Worm (Caenorhabditis elegans): ENCODE results near the gene pssy-1.

pssy-1 gene

ce11 chrX:9948528-9948927 lies 16.9 kb upstream of the pssy-1 start:
- no peak for TF ChIP-seq nhr-2 (tag; optimal IDR thresholded peaks at IDR 0.05)
- no peak for TF ChIP-seq ceh-83 (GFP tag; optimal IDR thresholded peaks at IDR 0.05)

DNA sequence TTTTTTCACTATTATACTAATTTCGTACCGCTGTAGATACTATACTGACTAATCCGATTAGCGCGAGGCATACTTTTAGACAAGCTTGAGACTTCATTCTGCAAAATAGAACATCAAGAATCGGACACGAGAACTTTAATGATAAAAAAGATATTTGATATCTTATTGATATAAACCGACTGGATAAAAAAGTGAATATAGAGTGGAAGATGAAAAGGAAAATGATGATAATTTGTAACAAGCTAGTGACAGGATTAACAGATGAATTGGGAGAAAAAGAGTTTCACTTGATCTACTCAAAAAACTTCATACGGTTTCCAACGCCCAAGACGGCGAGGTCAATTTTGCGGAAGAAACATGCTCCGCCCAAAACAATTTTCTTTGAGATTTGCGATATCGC lies 16.4 kb upstream of the pssy-1 start, which contains the start of gene nas-37:
nas-37 (minus strand) TSS at position 101 of the 400 bp plus-strand sequence.
- TF ChIP-seq elt-3 (tag; optimal IDR thresholded peaks at IDR 0.05) (no peak), nhr-12 (tag; optimal IDR thresholded peaks at IDR 0.05) (no peak), lin-32 (GFP tag; optimal IDR thresholded peaks at IDR 0.05) (no peak), M03D4.4 (tag; optimal IDR thresholded peaks at IDR 0.05) (no peak)

ce11 chrX:9954483-9955041 lies 10.8 kb upstream of the pssy-1 start, which contains the start of gene cysl-1:
Gene cysl-1 (minus strand): TSS chrX:9954533.
- no peak for TF ChIP-seq zip-8 (tag; optimal IDR thresholded peaks at IDR 0.05)
- peak; percentile 42 for TF ChIP-seq unc-62 (GFP tag; optimal IDR thresholded peaks at IDR 0.05)
- TF ChIP-seq nhr-12 (tag; optimal IDR thresholded peaks at IDR 0.05), result no peak
- no peak for TF ChIP-seq lsy-2 (tag; optimal IDR thresholded peaks at IDR 0.05)
- peak; percentile 51 for TF ChIP-seq unc-120 (tag; optimal IDR thresholded peaks at IDR 0.05; ENCODE audit: poor library complexity, severe bottlenecking)
- TF ChIP-seq elt-3 (tag; optimal IDR thresholded peaks at IDR 0.05), result no peak
- no peak for TF ChIP-seq ces-1 (GFP tag; optimal IDR thresholded peaks at IDR 0.05)
- no peak for TF ChIP-seq M03D4.4 (tag; optimal IDR thresholded peaks at IDR 0.05)
- no peak for TF ChIP-seq sem-2 (GFP tag; optimal IDR thresholded peaks at IDR 0.05)
- TF ChIP-seq lin-32 (GFP tag; optimal IDR thresholded peaks at IDR 0.05), result no peak
- TF ChIP-seq nhr-237 (tag; optimal IDR thresholded peaks at IDR 0.05), result no peak
- no peak for TF ChIP-seq drap-1 (GFP tag; optimal IDR thresholded peaks at IDR 0.05)
- TF ChIP-seq hlh-1 (tag; optimal IDR thresholded peaks at IDR 0.05), result peak; percentile 85
- TF ChIP-seq tbx-8 (GFP tag; optimal IDR thresholded peaks at IDR 0.05), result no peak
- TF ChIP-seq nhr-2 (tag; optimal IDR thresholded peaks at IDR 0.05), result no peak
- no peak for TF ChIP-seq ceh-39 (tag; optimal IDR thresholded peaks at IDR 0.05)

DNA sequence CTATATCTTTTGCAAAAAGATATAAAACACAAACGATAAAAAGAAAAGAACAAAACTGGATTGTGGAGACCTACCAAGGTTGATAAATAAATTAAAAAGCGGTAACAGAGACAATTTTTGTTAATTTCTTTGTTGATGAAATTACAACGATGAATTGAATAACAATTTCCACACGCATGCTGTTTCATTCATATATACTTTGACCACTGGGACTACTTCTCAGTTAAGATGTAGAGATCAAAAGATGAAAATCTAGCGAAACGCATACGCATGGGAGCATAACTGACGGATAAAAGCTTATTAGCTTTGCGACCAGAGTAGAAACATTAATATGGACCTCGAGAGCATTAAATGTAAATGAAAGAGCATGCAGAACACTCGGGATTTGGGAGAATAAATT lies 9.3 kb upstream of the pssy-1 start:
- TF ChIP-seq sem-2 (GFP tag; optimal IDR thresholded peaks at IDR 0.05), result no peak
- TF ChIP-seq ces-1 (GFP tag; optimal IDR thresholded peaks at IDR 0.05), result peak; percentile 66
- TF ChIP-seq nhr-12 (tag; optimal IDR thresholded peaks at IDR 0.05), result no peak
- TF ChIP-seq hlh-1 (tag; optimal IDR thresholded peaks at IDR 0.05), result no peak

DNA sequence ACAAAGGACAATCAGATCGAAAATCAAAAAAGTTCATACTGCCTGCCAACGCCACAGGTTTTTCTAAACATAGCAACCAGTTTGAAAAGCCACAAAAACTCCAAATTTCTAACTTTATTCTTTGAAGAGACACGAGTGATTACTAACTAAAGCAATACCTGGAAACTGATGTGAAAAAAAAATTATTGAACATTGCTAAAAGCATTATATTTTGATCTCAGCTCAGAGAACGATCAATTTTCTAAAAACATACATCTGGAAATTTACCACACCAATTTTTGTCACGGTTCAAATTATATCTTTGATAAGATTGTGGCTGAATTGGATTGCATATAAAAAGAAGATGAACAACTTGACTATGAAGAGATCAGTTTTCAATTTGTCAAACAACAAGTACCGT lies 7.9 kb upstream of the pssy-1 start:
- TF ChIP-seq ceh-43 (GFP tag; optimal IDR thresholded peaks at IDR 0.05) (no peak), sptf-1 (tag; optimal IDR thresholded peaks at IDR 0.05) (no peak)

ce11 chrX:9958561-9958960 lies 6.8 kb upstream of the pssy-1 start, which contains the start of gene ZC506.1:
Gene ZC506.1 (plus strand): TSS chrX:9958960.
- TF ChIP-seq bed-3 (GFP tag; optimal IDR thresholded peaks at IDR 0.05) (no peak), mep-1 (tag; optimal IDR thresholded peaks at IDR 0.05) (peak; percentile 98), ceh-43 (GFP tag; optimal IDR thresholded peaks at IDR 0.05) (peak; percentile 10), unc-62 (GFP tag; optimal IDR thresholded peaks at IDR 0.05) (peak; percentile 82), pha-4 (tag; optimal IDR thresholded peaks at IDR 0.05) (peak; percentile 94), drap-1 (GFP tag; optimal IDR thresholded peaks at IDR 0.05) (peak; percentile 76), blmp-1 (tag; optimal IDR thresholded peaks at IDR 0.05) (no peak), ztf-11 (tag; optimal IDR thresholded peaks at IDR 0.05) (peak; percentile 83), ceh-83 (GFP tag; optimal IDR thresholded peaks at IDR 0.05) (no peak), flh-1 (GFP tag; optimal IDR thresholded peaks at IDR 0.05) (no peak), lsy-2 (tag; optimal IDR thresholded peaks at IDR 0.05) (peak; percentile 73), nhr-2 (tag; optimal IDR thresholded peaks at IDR 0.05) (no peak), ceh-39 (tag; optimal IDR thresholded peaks at IDR 0.05) (peak; percentile 89), M03D4.4 (tag; optimal IDR thresholded peaks at IDR 0.05) (peak; percentile 70), ces-1 (GFP tag; optimal IDR thresholded peaks at IDR 0.05) (peak; percentile 81), cnd-1 (tag; optimal IDR thresholded peaks at IDR 0.05) (peak; percentile 83), nhr-237 (tag; optimal IDR thresholded peaks at IDR 0.05) (peak; percentile 90), unc-120 (tag; optimal IDR thresholded peaks at IDR 0.05; ENCODE audit: poor library complexity, severe bottlenecking) (peak; percentile 78), lin-13 (tag; optimal IDR thresholded peaks at IDR 0.05) (peak; percentile 89), tbx-8 (GFP tag; optimal IDR thresholded peaks at IDR 0.05) (no peak), snpc-4 (tag; optimal IDR thresholded peaks at IDR 0.05) (no peak), sem-2 (GFP tag; optimal IDR thresholded peaks at IDR 0.05) (no peak), nhr-76 (tag; optimal IDR thresholded peaks at IDR 0.05) (no peak), ham-2 (GFP tag; optimal IDR thresholded peaks at IDR 0.05) (peak; percentile 8), mls-2 (tag; optimal IDR thresholded peaks at IDR 0.05) (peak; percentile 87), hlh-1 (tag; optimal IDR thresholded peaks at IDR 0.05) (peak; percentile 84), nhr-28 (tag; optimal IDR thresholded peaks at IDR 0.05) (no peak), elt-3 (tag; optimal IDR thresholded peaks at IDR 0.05) (peak; percentile 22), sptf-1 (tag; optimal IDR thresholded peaks at IDR 0.05) (peak; percentile 81)

Data from whole organism, mixed stage, embryonic.